Worm (Caenorhabditis elegans) whole organism, midembryonic: ENCODE measurements around the gene Y57G11B.6.

Experiments used
- flt-1 ChIP-seq: fragments of 200-800 bp; sonication (Bioruptor generic); IDR thresholded peaks from 2 replicates; pipeline ENCODE4 v1.3.6; 2022; ENCODE audit warnings: missing genetic modification characterization, missing compliant biosample characterization
- ztf-29 ChIP-seq: fragments of 200-800 bp; sonication (Bioruptor generic); IDR thresholded peaks from 2 replicates; pipeline ENCODE4 v1.3.6; 2022; ENCODE audit warnings: missing genetic modification reagents, missing genetic modification characterization, missing compliant biosample characterization

DNA sequence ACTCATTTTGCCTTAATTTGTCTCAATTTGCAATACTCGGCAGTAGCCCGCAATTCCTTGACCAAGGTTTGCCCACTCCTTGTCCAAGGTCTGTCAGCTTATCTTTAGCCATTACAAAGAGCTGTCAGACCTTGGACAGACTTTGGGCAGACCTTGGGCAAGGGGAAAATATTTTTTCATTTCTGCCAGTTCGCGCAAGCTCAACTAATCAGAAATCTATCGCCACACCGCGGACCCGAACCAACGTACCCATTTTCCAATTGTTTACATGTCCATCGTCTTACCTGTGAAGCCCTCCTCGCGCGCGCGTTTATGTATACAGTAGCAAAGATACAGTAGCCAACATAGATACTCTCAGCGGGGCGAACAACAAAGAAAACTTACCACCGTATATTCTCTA, 39.5 kb downstream of the Y57G11B.6 start:
- TF ChIP-seq flt-1 (GFP tag; lab: Robert Waterston, UW) (no peak), ztf-29 (GFP tag; lab: Robert Waterston, UW) (no peak)
